Fruit fly (Drosophila melanogaster) whole organism, prepupa: Measurements from ENCODE around the gene Obp99c.
A peak's percentile ranks its signal among the peaks of the same experiment; 100 is the strongest.

ENCODE experiments used
- CG10631 ChIP-seq: fragments of 200-800 bp; sonication (Bioruptor generic); optimal IDR thresholded peaks from 2 replicates; lab custom pipeline; 2016; ENCODE audit warnings: missing biosample characterization, missing genetic modification characterization
- CG34406 ChIP-seq: fragments of 200-800 bp; sonication (Bioruptor generic); optimal IDR thresholded peaks from 3 replicates; lab custom pipeline; 2016; ENCODE audit warnings: missing biosample characterization, missing genetic modification characterization
- CG3919 ChIP-seq: fragments of 200-800 bp; sonication (Bioruptor generic); optimal IDR thresholded peaks from 3 replicates; lab custom pipeline; 2016; ENCODE audit warnings: missing biosample characterization, missing genetic modification characterization
- CG4318 ChIP-seq: fragments of 200-800 bp; sonication (Bioruptor generic); optimal IDR thresholded peaks from 3 replicates; lab custom pipeline; 2017; ENCODE audit warnings: missing biosample characterization, mild to moderate bottlenecking, missing genetic modification characterization
- CG6792 ChIP-seq: fragments of 200-800 bp; sonication (Bioruptor generic); optimal IDR thresholded peaks from 3 replicates; lab custom pipeline; 2016; ENCODE audit warnings: missing biosample characterization, missing genetic modification characterization
- CG6808 ChIP-seq: fragments of 200-800 bp; sonication (Bioruptor generic); optimal IDR thresholded peaks from 3 replicates; lab custom pipeline; 2017; ENCODE audit warnings: missing biosample characterization, missing genetic modification characterization, mild to moderate bottlenecking, moderate library complexity, missing genetic modification reagents
- CG7368 ChIP-seq: fragments of 200-800 bp; sonication (Bioruptor generic); optimal IDR thresholded peaks from 3 replicates; lab custom pipeline; 2016; ENCODE audit warnings: missing biosample characterization, missing genetic modification characterization
- CG8119 ChIP-seq: fragments of 200-800 bp; sonication (Bioruptor generic); IDR thresholded peaks from 3 replicates; pipeline ENCODE4 v1.3.6; 2022; ENCODE audit warnings: missing biosample characterization, missing genetic modification characterization
- CG8319 ChIP-seq: fragments of 200-800 bp; sonication (Bioruptor generic); optimal IDR thresholded peaks from 3 replicates; lab custom pipeline; 2016; ENCODE audit warnings: missing biosample characterization, missing genetic modification characterization
- CG8632 ChIP-seq: fragments of 200-800 bp; sonication (Bioruptor generic); optimal IDR thresholded peaks from 3 replicates; lab custom pipeline; 2016; ENCODE audit warnings: missing biosample characterization, missing genetic modification characterization
- Eip78C ChIP-seq: fragments of 200-800 bp; sonication (Bioruptor generic); peaks from one replicate; lab custom pipeline; 2016; ENCODE audit warnings: missing biosample characterization, missing genetic modification characterization
- Ets96B ChIP-seq: fragments of 200-800 bp; optimal IDR thresholded peaks from 2 replicates; lab custom pipeline; 2019; ENCODE audit warnings: missing biosample characterization, mild to moderate bottlenecking, missing genetic modification characterization, moderate library complexity
- Hr38 ChIP-seq: sonication (Bioruptor generic); optimal IDR thresholded peaks from 2 replicates; lab custom pipeline; 2016; ENCODE audit warnings: missing biosample characterization, missing genetic modification characterization
- Hr39 ChIP-seq: fragments of 200-800 bp; sonication (Bioruptor generic); optimal IDR thresholded peaks from 2 replicates; lab custom pipeline; 2016; ENCODE audit warnings: missing biosample characterization, missing genetic modification characterization
- Lpt ChIP-seq: fragments of 200-800 bp; sonication (Bioruptor generic); optimal IDR thresholded peaks from 3 replicates; lab custom pipeline; 2016; ENCODE audit warnings: missing biosample characterization, missing genetic modification characterization
- Met ChIP-seq: fragments of 200-800 bp; sonication (Bioruptor generic); optimal IDR thresholded peaks from 3 replicates; lab custom pipeline; 2016; ENCODE audit warnings: missing biosample characterization, missing genetic modification characterization
- OdsH ChIP-seq: fragments of 200-800 bp; sonication (Bioruptor generic); optimal IDR thresholded peaks from 3 replicates; lab custom pipeline; 2016; ENCODE audit warnings: missing biosample characterization, missing genetic modification characterization
- Sox14 ChIP-seq: fragments of 200-800 bp; sonication (Bioruptor generic); optimal IDR thresholded peaks from 3 replicates; lab custom pipeline; 2016; ENCODE audit warnings: missing biosample characterization, missing genetic modification characterization
- Sox15 ChIP-seq: fragments of 200-800 bp; sonication (Bioruptor generic); optimal IDR thresholded peaks from 3 replicates; lab custom pipeline; 2016; ENCODE audit warnings: missing biosample characterization, missing genetic modification characterization
- achi ChIP-seq: fragments of 200-800 bp; sonication (Bioruptor generic); optimal IDR thresholded peaks from 3 replicates; lab custom pipeline; 2016; ENCODE audit warnings: missing biosample characterization, missing genetic modification characterization
- acj6 ChIP-seq: fragments of 200-800 bp; sonication (Bioruptor generic); optimal IDR thresholded peaks from 3 replicates; lab custom pipeline; 2016; ENCODE audit warnings: missing biosample characterization, missing genetic modification characterization
- cyc ChIP-seq: fragments of 200-800 bp; sonication (Bioruptor generic); optimal IDR thresholded peaks from 3 replicates; lab custom pipeline; 2016; ENCODE audit warnings: missing biosample characterization, missing genetic modification characterization
- dac ChIP-seq: fragments of 200-800 bp; sonication (Bioruptor generic); optimal IDR thresholded peaks from 2 replicates; lab custom pipeline; 2017; ENCODE audit warnings: missing biosample characterization, mild to moderate bottlenecking, missing genetic modification characterization
- dsx ChIP-seq: fragments of 200-800 bp; optimal IDR thresholded peaks from 3 replicates; lab custom pipeline; 2019; ENCODE audit warnings: missing biosample characterization, mild to moderate bottlenecking, missing genetic modification characterization, moderate library complexity; ENCODE audit not compliant: poor library complexity, severe bottlenecking
- eg ChIP-seq: fragments of 200-800 bp; sonication (Bioruptor generic); IDR thresholded peaks from 3 replicates; pipeline ENCODE4 v1.3.6; 2022; ENCODE audit warnings: missing biosample characterization, missing genetic modification characterization
- fd59A ChIP-seq: fragments of 200-800 bp; sonication (Bioruptor generic); optimal IDR thresholded peaks from 2 replicates; lab custom pipeline; 2017; ENCODE audit warnings: missing biosample characterization, mild to moderate bottlenecking, missing genetic modification characterization, missing genetic modification reagents
- fd85E ChIP-seq: fragments of 200-800 bp; sonication (Bioruptor generic); optimal IDR thresholded peaks from 3 replicates; lab custom pipeline; 2016; ENCODE audit warnings: missing biosample characterization, missing genetic modification characterization
- fkh ChIP-seq: fragments of 200-800 bp; sonication (Bioruptor generic); optimal IDR thresholded peaks from 3 replicates; lab custom pipeline; 2017; ENCODE audit warnings: missing biosample characterization, mild to moderate bottlenecking, missing genetic modification characterization, moderate library complexity
- lz ChIP-seq: fragments of 200-800 bp; sonication (Bioruptor generic); optimal IDR thresholded peaks from 3 replicates; lab custom pipeline; 2016; ENCODE audit warnings: missing biosample characterization, missing genetic modification characterization
- pdm3 ChIP-seq: fragments of 200-800 bp; sonication (Bioruptor generic); optimal IDR thresholded peaks from 3 replicates; lab custom pipeline; 2016; ENCODE audit warnings: missing biosample characterization, missing genetic modification characterization
- salr ChIP-seq, 2 experiments: fragments of 200-800 bp; sonication (Bioruptor generic); optimal IDR thresholded peaks; 3 replicates each; lab custom pipeline; 2016 to 2018; ENCODE audit warnings: missing biosample characterization in 2 of 2, missing genetic modification characterization in 2 of 2, mild to moderate bottlenecking in 1 of 2
- spab ChIP-seq: fragments of 200-800 bp; sonication (Bioruptor generic); optimal IDR thresholded peaks from 2 replicates; lab custom pipeline; 2017; ENCODE audit warnings: missing biosample characterization, mild to moderate bottlenecking, missing genetic modification characterization, missing genetic modification reagents
- ss ChIP-seq, 2 experiments: fragments of 200-800 bp; sonication (Bioruptor generic); optimal IDR thresholded peaks; 2 replicates in 1 of 2; 3 replicates in 1 of 2; lab custom pipeline; 2017 to 2018; ENCODE audit warnings: mild to moderate bottlenecking in 2 of 2, missing biosample characterization in 2 of 2, missing genetic modification characterization in 2 of 2, moderate library complexity in 1 of 2
- svp ChIP-seq: fragments of 200-800 bp; sonication (Bioruptor generic); peaks from one replicate; lab custom pipeline; 2016; ENCODE audit warnings: missing biosample characterization, missing genetic modification characterization
- topi ChIP-seq: fragments of 200-800 bp; sonication (Bioruptor generic); optimal IDR thresholded peaks from 3 replicates; lab custom pipeline; 2016; ENCODE audit warnings: missing biosample characterization, missing genetic modification characterization

Gene Obp99c

DNA sequence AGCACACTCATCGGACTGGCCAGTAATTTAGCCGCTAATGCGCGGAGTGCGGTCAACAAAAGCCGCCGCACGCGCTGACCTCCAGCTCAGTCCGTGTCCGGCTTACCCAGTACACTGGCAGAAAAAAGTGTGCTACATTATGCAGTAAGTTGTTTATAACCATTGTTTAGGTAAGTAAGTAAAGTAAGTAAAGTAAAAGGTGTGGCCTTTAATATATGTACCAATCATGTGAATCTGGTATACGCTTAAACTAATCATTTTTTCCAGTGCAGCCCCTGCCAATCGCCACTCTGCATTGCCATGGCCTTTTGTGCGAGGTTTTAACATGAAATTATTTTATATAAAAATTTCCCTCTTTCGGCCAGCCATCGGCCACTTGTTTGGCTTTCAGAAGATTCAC lies 22.3 kb upstream of the Obp99c start:
- TF ChIP-seq OdsH, result no peak
- TF ChIP-seq Lpt, result no peak
- no peak for TF ChIP-seq CG8632 (GFP tag; lab: Kevin White, UChicago)
- peak; percentile 13 for TF ChIP-seq Eip78C (GFP tag; lab: Kevin White, UChicago)
- no peak for TF ChIP-seq fd85E (GFP tag; lab: Kevin White, UChicago)
- TF ChIP-seq CG6808, result no peak

- TF ChIP-seq Sox14 (GFP tag; lab: Kevin White, UChicago), result peak; percentile 55
- TF ChIP-seq svp (GFP tag; lab: Kevin White, UChicago), result peak; percentile 4
- TF ChIP-seq CG6792 (GFP tag; lab: Kevin White, UChicago), result no peak
Measured at dm6 chr3R:29708322-29708721, 19.2 kb upstream of the Obp99c start.

- no peak for TF ChIP-seq Hr39
- TF ChIP-seq CG6808, result no peak
- no peak for TF ChIP-seq CG7368
- no peak for TF ChIP-seq Sox15 (GFP tag; lab: Kevin White, UChicago)
- no peak for TF ChIP-seq CG8119 (GFP tag; lab: Robert Waterston, UW)
- no peak for TF ChIP-seq lz
- TF ChIP-seq CG8319, result no peak
- TF ChIP-seq achi (GFP tag; lab: Kevin White, UChicago), result no peak
- no peak for TF ChIP-seq fkh (GFP tag; lab: Kevin White, UChicago)
- no peak for TF ChIP-seq Hr38 (GFP tag; lab: Kevin White, UChicago)
- no peak for TF ChIP-seq Ets96B (tag; lab: Kevin White, UChicago)
- no peak for TF ChIP-seq CG8632 (GFP tag; lab: Kevin White, UChicago)
- TF ChIP-seq CG4318 (GFP tag; lab: Kevin White, UChicago), result no peak
- no peak for TF ChIP-seq dac (GFP tag; lab: Kevin White, UChicago)
- TF ChIP-seq ss (GFP tag; optimal IDR thresholded peaks at IDR 0.05; lab: Kevin White, UChicago), result no peak
- TF ChIP-seq, all 60 proteins: peak for 0
Measured at dm6 chr3R:29707258-29707657, 18.1 kb upstream of the Obp99c start.

dm6 chr3R:29705789-29706303 lies 16.7 kb upstream of the Obp99c start:
- TF ChIP-seq fd85E (GFP tag; lab: Kevin White, UChicago), result no peak
- TF ChIP-seq ss (GFP tag; optimal IDR thresholded peaks at IDR 0.05; lab: Kevin White, UChicago), result no peak
- TF ChIP-seq CG34406 (GFP tag; lab: Kevin White, UChicago), result no peak
- no peak for TF ChIP-seq dsx (GFP tag; lab: Kevin White, UChicago)
- TF ChIP-seq Ets96B (tag; lab: Kevin White, UChicago), result no peak
- no peak for TF ChIP-seq topi (GFP tag; lab: Kevin White, UChicago)
- TF ChIP-seq acj6 (GFP tag; lab: Kevin White, UChicago), result no peak
- no peak for TF ChIP-seq spab (GFP tag; lab: Kevin White, UChicago)
- no peak for TF ChIP-seq Sox15 (GFP tag; lab: Kevin White, UChicago)
- no peak for TF ChIP-seq OdsH
- no peak for TF ChIP-seq pdm3 (GFP tag; lab: Kevin White, UChicago)
- TF ChIP-seq salr (GFP tag; optimal IDR thresholded peaks at IDR 0.05; lab: Kevin White, UChicago), result no peak
- no peak for TF ChIP-seq achi (GFP tag; lab: Kevin White, UChicago)
- TF ChIP-seq fd59A (GFP tag; lab: Kevin White, UChicago), result no peak
- TF ChIP-seq Lpt, result no peak
- no peak for TF ChIP-seq eg (GFP tag; lab: Robert Waterston, UW)
- TF ChIP-seq CG8119 (GFP tag; lab: Robert Waterston, UW), result no peak
- TF ChIP-seq, all 60 proteins: peak for 0

dm6 chr3R:29704557-29704956 lies 15.4 kb upstream of the Obp99c start:
- TF ChIP-seq Met (GFP tag; lab: Kevin White, UChicago) (peak; percentile 40), CG3919 (GFP tag; lab: Kevin White, UChicago) (peak; percentile 9), topi (GFP tag; lab: Kevin White, UChicago) (peak; percentile 29), CG10631 (GFP tag; lab: Kevin White, UChicago) (no peak), dsx (GFP tag; lab: Kevin White, UChicago) (no peak), lz (peak; percentile 27), cyc (GFP tag; lab: Kevin White, UChicago) (peak; percentile 45)
